Worm (Caenorhabditis elegans) whole organism, late embryonic: ENCODE data around the gene oac-40.

ENCODE experiments used
- ama-1 ChIP-seq: fragments of 150-350 bp; optimal IDR thresholded peaks from 2 replicates; lab custom pipeline; 2014
- hlh-30 ChIP-seq: sonication (generic microtip); optimal IDR thresholded peaks from 2 replicates; lab custom pipeline; 2017; ENCODE audit warnings: antibody characterized with exemption, missing genetic modification characterization, missing compliant biosample characterization; ENCODE audit not compliant: insufficient read depth

DNA sequence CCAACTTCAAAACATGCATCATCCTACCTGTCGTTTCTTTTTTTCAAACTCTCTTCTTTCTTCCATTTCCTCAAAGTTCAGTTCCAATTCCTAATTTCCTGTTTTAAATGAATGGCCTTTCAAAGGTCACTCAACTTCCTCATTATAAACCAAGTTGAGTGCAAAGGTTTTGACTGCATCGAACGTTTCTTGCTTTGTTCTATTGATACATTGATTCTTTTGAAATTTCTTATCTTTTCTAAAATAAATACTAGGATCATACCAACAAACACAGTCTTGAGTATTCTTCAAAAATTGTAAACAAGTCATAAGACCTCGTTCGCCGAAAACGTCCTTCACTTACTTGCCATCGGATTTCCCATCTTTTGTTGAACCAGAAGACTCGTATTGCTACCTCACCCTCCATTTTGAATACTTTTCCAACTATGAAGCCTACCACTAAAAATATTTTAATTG is 26.4 kb upstream of the oac-40 start, which contains the start of gene F59E11.7:
- TF ChIP-seq ama-1 (no peak), hlh-30 (tag; lab: Kevin White, UChicago) (no peak)
